Worm (Caenorhabditis elegans) whole organism, L4 larva: ENCODE data around the gene clc-9.
A peak's percentile ranks its signal among the peaks of the same experiment; 100 is the strongest.

ENCODE experiments used
- D1046.2 ChIP-seq: fragments of 200-800 bp; sonication (Bioruptor generic); IDR thresholded peaks from 2 replicates; pipeline ENCODE4 v1.3.6; 2022; ENCODE audit warnings: missing genetic modification characterization, missing compliant biosample characterization
- T26A8.4 ChIP-seq: fragments of 200-800 bp; sonication (Bioruptor generic); IDR thresholded peaks from 2 replicates; pipeline ENCODE4 v1.3.6; 2022; ENCODE audit warnings: missing genetic modification characterization, missing compliant biosample characterization
- Y48G9A.11 ChIP-seq: fragments of 200-800 bp; sonication (Bioruptor generic); IDR thresholded peaks from 2 replicates; pipeline ENCODE4 v1.3.6; 2022; ENCODE audit warnings: missing genetic modification reagents, missing genetic modification characterization, missing compliant biosample characterization
- ZK546.5 ChIP-seq, 2 experiments: sonication (generic microtip); optimal IDR thresholded peaks; 2 replicates each; lab custom pipeline; 2017; ENCODE audit warnings: missing biosample characterization in 2 of 2, missing genetic modification characterization in 2 of 2
- arid-1 ChIP-seq: fragments of 200-800 bp; sonication (Bioruptor generic); conservative IDR thresholded peaks from 2 replicates; pipeline ENCODE4 v1.3.6; 2022; ENCODE audit warnings: missing genetic modification reagents, missing genetic modification characterization, missing compliant biosample characterization
- ceh-62 ChIP-seq: sonication (generic microtip); optimal IDR thresholded peaks from 2 replicates; lab custom pipeline; 2017; ENCODE audit warnings: missing biosample characterization, missing genetic modification characterization
- ctbp-1 ChIP-seq: fragments of 200-800 bp; sonication (Bioruptor generic); IDR thresholded peaks from 2 replicates; pipeline ENCODE4 v1.3.6; 2022; ENCODE audit warnings: missing genetic modification reagents, missing genetic modification characterization, missing compliant biosample characterization
- daf-12 ChIP-seq: fragments of 150-350 bp; optimal IDR thresholded peaks from 2 replicates; lab custom pipeline; 2014; ENCODE audit warnings: missing biosample characterization, missing genetic modification reagents, missing genetic modification characterization
- dmd-9 ChIP-seq: fragments of 200-800 bp; sonication (Bioruptor generic); IDR thresholded peaks from 2 replicates; pipeline ENCODE4 v1.3.6; 2022; ENCODE audit warnings: missing genetic modification reagents, missing genetic modification characterization, missing compliant biosample characterization
- egl-43 ChIP-seq: fragments of 200-800 bp; sonication (Bioruptor generic); IDR thresholded peaks from 2 replicates; pipeline ENCODE4 v1.3.6; 2022; ENCODE audit warnings: missing genetic modification reagents, missing genetic modification characterization, missing compliant biosample characterization
- hif-1 ChIP-seq, 2 experiments: sonication (generic microtip); optimal IDR thresholded peaks; 2 replicates each; lab custom pipeline; 2016 to 2017; ENCODE audit warnings: missing compliant biosample characterization in 2 of 2, missing genetic modification characterization in 2 of 2, missing genetic modification reagents in 2 of 2, missing genotype in 2 of 2, mild to moderate bottlenecking in 1 of 2
- hlh-11 ChIP-seq: fragments of 200-800 bp; sonication (Bioruptor generic); optimal IDR thresholded peaks from 2 replicates; lab custom pipeline; 2018; ENCODE audit warnings: mild to moderate bottlenecking, missing genetic modification characterization, missing compliant biosample characterization
- lin-13 ChIP-seq: fragments of 150-350 bp; optimal IDR thresholded peaks from 2 replicates; lab custom pipeline; 2014; ENCODE audit warnings: missing biosample characterization, missing genetic modification reagents, missing genetic modification characterization
- lin-38 ChIP-seq: fragments of 200-800 bp; sonication (Bioruptor generic); IDR thresholded peaks from 2 replicates; pipeline ENCODE4 v1.3.6; 2022; ENCODE audit warnings: missing genetic modification reagents, missing genetic modification characterization, missing compliant biosample characterization
- lin-39 ChIP-seq: fragments of 150-350 bp; optimal IDR thresholded peaks from 2 replicates; lab custom pipeline; 2014; ENCODE audit warnings: missing biosample characterization, missing genetic modification reagents, missing genetic modification characterization
- lir-3 ChIP-seq: sonication (generic microtip); optimal IDR thresholded peaks from 2 replicates; lab custom pipeline; 2016; ENCODE audit warnings: mild to moderate bottlenecking, missing genetic modification characterization, missing compliant biosample characterization
- lsy-2 ChIP-seq, 2 experiments: fragments of 150-350 bp in 1 of 2; sonication (generic microtip) in 1 of 2; optimal IDR thresholded peaks; 2 replicates each; lab custom pipeline; 2014 to 2017; ENCODE audit warnings: missing biosample characterization in 2 of 2, missing genetic modification characterization in 2 of 2
- madf-5 ChIP-seq, 2 experiments: fragments of 200-800 bp; sonication (Bioruptor generic); IDR thresholded peaks; 2 replicates each; pipeline ENCODE4 v1.3.6; 2022; ENCODE audit warnings: missing compliant biosample characterization in 2 of 2, missing genetic modification characterization in 2 of 2
- madf-9 ChIP-seq: fragments of 200-800 bp; sonication (Bioruptor generic); conservative IDR thresholded peaks from 2 replicates; pipeline ENCODE4 v1.3.6; 2022; ENCODE audit warnings: missing genetic modification reagents, missing genetic modification characterization, missing compliant biosample characterization
- mdl-1 ChIP-seq, 2 experiments: fragments of 150-350 bp in 1 of 2; sonication (generic microtip) in 1 of 2; optimal IDR thresholded peaks; 2 replicates each; lab custom pipeline; 2014 to 2017; ENCODE audit warnings: missing biosample characterization in 2 of 2, missing genetic modification characterization in 2 of 2
- mdt-29 ChIP-seq: fragments of 200-800 bp; sonication (Bioruptor generic); IDR thresholded peaks from 2 replicates; pipeline ENCODE4 v1.3.6; 2022; ENCODE audit warnings: missing genetic modification reagents, missing genetic modification characterization, missing compliant biosample characterization
- mxl-2 ChIP-seq: fragments of 200-800 bp; sonication (Bioruptor generic); conservative IDR thresholded peaks from 2 replicates; pipeline ENCODE4 v1.3.6; 2022; ENCODE audit warnings: missing genetic modification reagents, missing genetic modification characterization, missing compliant biosample characterization
- mxl-3 ChIP-seq: fragments of 200-800 bp; sonication (Bioruptor generic); optimal IDR thresholded peaks from 2 replicates; lab custom pipeline; 2018; ENCODE audit warnings: mild to moderate bottlenecking, missing genetic modification characterization, missing compliant biosample characterization
- nhr-102 ChIP-seq: sonication (generic microtip); optimal IDR thresholded peaks from 2 replicates; lab custom pipeline; 2016; ENCODE audit warnings: mild to moderate bottlenecking, missing genetic modification characterization, moderate library complexity, missing compliant biosample characterization
- nhr-28 ChIP-seq: fragments of 150-350 bp; optimal IDR thresholded peaks from 2 replicates; lab custom pipeline; 2014; ENCODE audit warnings: missing biosample characterization, missing genetic modification characterization
- nhr-41 ChIP-seq: fragments of 200-800 bp; sonication (Bioruptor generic); IDR thresholded peaks from 2 replicates; pipeline ENCODE4 v1.3.6; 2022; ENCODE audit warnings: missing genetic modification reagents, missing genetic modification characterization, missing compliant biosample characterization
- nhr-6 ChIP-seq: fragments of 150-350 bp; optimal IDR thresholded peaks from 2 replicates; lab custom pipeline; 2014; ENCODE audit warnings: missing biosample characterization, missing genetic modification characterization
- php-3 ChIP-seq: fragments of 200-800 bp; sonication (Bioruptor generic); IDR thresholded peaks from 2 replicates; pipeline ENCODE4 v1.3.6; 2022; ENCODE audit warnings: missing genetic modification reagents, missing genetic modification characterization, missing compliant biosample characterization
- rbr-2 ChIP-seq: sonication (generic microtip); optimal IDR thresholded peaks from 2 replicates; lab custom pipeline; 2016; ENCODE audit warnings: missing genotype, missing genetic modification characterization, missing compliant biosample characterization
- saeg-2 ChIP-seq: fragments of 200-800 bp; sonication (Bioruptor generic); IDR thresholded peaks from 2 replicates; pipeline ENCODE4 v1.3.6; 2022; ENCODE audit warnings: missing genetic modification reagents, missing genetic modification characterization, missing compliant biosample characterization
- snpc-1.2 ChIP-seq: fragments of 200-800 bp; sonication (Bioruptor generic); IDR thresholded peaks from 2 replicates; pipeline ENCODE4 v1.3.6; 2022; ENCODE audit warnings: missing genetic modification reagents, missing genetic modification characterization, missing compliant biosample characterization
- snpc-4 ChIP-seq: fragments of 150-350 bp; optimal IDR thresholded peaks from 2 replicates; lab custom pipeline; 2014; ENCODE audit warnings: missing biosample characterization, missing genetic modification characterization
- spr-3 ChIP-seq: fragments of 200-800 bp; sonication (Bioruptor generic); optimal IDR thresholded peaks from 2 replicates; lab custom pipeline; 2018; ENCODE audit warnings: mild to moderate bottlenecking, missing genetic modification characterization, missing compliant biosample characterization
- unc-62 ChIP-seq, 3 experiments: fragments of 150-350 bp in 1 of 3; sonication (generic microtip); optimal IDR thresholded peaks in 2 of 3; peaks in 1 of 3; 1 replicate in 1 of 3; 2 replicates in 2 of 3; lab custom pipeline; 2014 to 2017; ENCODE audit warnings: missing biosample characterization in 3 of 3, missing genetic modification characterization in 3 of 3, missing genetic modification reagents in 3 of 3, missing genotype in 1 of 3
- ztf-11 ChIP-seq: fragments of 150-350 bp; optimal IDR thresholded peaks from 2 replicates; lab custom pipeline; 2014; ENCODE audit warnings: missing biosample characterization, missing genetic modification characterization

clc-9 gene

DNA sequence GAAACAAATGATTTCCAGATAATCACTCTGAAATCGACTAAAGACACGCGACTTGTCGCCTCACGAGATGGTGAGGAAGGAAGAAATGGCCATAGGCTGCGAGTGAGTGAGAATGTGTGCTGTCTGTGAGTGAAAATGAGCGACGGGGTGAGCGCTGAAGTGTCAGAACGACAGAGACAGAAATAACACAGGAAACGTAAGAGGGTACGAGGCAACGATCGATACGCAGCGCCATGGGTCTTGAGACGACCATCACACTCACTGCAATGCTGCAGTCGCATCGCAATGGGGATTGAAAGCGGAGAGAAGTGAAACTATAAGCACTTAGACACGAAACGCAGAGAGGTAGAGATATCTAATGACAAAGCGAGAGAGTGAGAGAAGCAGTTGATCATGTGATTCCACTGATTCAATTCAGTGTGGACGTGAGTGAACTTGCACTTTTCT lies 29.9 kb upstream of the clc-9 start (continued):
- TF ChIP-seq mdl-1 (tag; optimal IDR thresholded peaks at IDR 0.05; lab: Kevin White, UChicago): peak; percentile 40 to 92
- peak; percentile 82 for TF ChIP-seq mxl-3
- no peak for TF ChIP-seq mxl-2
- peak; percentile 30 for TF ChIP-seq lir-3
- no peak for TF ChIP-seq D1046.2 (GFP tag; lab: Robert Waterston, UW)
- peak; percentile 96 for TF ChIP-seq rbr-2 (tag; lab: Kevin White, UChicago)
- peak; percentile 97 for TF ChIP-seq hlh-11 (tag; lab: Kevin White, UChicago)
- TF ChIP-seq lin-38 (GFP tag; lab: Robert Waterston, UW): peak; percentile 78
- TF ChIP-seq dmd-9 (GFP tag; lab: Robert Waterston, UW): no peak
- no peak for TF ChIP-seq ZK546.5 (tag; optimal IDR thresholded peaks at IDR 0.05; lab: Kevin White, UChicago)
- TF ChIP-seq arid-1 (GFP tag; lab: Robert Waterston, UW): peak; percentile 53
- TF ChIP-seq lin-39 (tag; lab: Kevin White, UChicago): no peak
- TF ChIP-seq php-3 (GFP tag; lab: Robert Waterston, UW): 0 out of 2 replicates have a peak, but pooled peaks have one; percentile 26
- peak; percentile 21 to 100 for TF ChIP-seq unc-62 (GFP tag; optimal IDR thresholded peaks at IDR 0.05 in 1 of 2; lab: Kevin White, UChicago)
- no peak for TF ChIP-seq unc-62 (tag; optimal IDR thresholded peaks at IDR 0.05; lab: Kevin White, UChicago)
- TF ChIP-seq spr-3 (GFP tag; lab: Kevin White, UChicago): peak; percentile 80
- peak; percentile 72 for TF ChIP-seq lin-13
- TF ChIP-seq saeg-2 (GFP tag; lab: Robert Waterston, UW): no peak
- peak; percentile 13 for TF ChIP-seq daf-12 (tag; lab: Kevin White, UChicago)
- no peak for TF ChIP-seq Y48G9A.11

DNA sequence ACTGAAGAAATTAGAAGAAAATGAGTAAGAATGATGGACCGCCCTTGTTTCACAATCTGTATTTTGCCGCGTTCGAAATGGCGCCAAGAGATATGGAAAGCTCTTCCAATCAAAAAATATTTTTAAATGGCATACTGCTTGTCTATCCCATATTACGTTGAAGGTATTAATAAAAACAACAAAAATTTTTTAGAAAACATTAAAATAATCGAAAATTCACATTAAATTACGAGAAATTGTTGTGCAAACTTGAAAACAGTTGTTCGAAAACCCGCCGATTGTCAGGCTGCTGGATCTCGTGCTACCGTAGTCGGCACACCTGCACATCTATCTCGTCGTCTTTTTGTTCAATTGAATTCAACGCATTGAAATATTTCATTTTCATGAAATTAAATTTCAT lies 29.1 kb upstream of the clc-9 start, which contains the start of gene klc-1:
klc-1 (plus strand) TSS at position 127 of the 400 bp plus-strand sequence.
- no peak for TF ChIP-seq spr-3 (GFP tag; lab: Kevin White, UChicago)
- no peak for TF ChIP-seq arid-1 (GFP tag; lab: Robert Waterston, UW)
- no peak for TF ChIP-seq nhr-28 (tag; lab: Kevin White, UChicago)
- no peak for TF ChIP-seq snpc-1.2 (GFP tag; lab: Robert Waterston, UW)
- no peak for TF ChIP-seq nhr-6
- TF ChIP-seq lin-38 (GFP tag; lab: Robert Waterston, UW): 0 out of 2 replicates have a peak, but pooled peaks have one; percentile 21
- peak in 1 of 2 experiments; percentile 56 for TF ChIP-seq lsy-2 (tag; optimal IDR thresholded peaks at IDR 0.05; lab: Kevin White, UChicago)
- TF ChIP-seq lin-13: no peak

DNA sequence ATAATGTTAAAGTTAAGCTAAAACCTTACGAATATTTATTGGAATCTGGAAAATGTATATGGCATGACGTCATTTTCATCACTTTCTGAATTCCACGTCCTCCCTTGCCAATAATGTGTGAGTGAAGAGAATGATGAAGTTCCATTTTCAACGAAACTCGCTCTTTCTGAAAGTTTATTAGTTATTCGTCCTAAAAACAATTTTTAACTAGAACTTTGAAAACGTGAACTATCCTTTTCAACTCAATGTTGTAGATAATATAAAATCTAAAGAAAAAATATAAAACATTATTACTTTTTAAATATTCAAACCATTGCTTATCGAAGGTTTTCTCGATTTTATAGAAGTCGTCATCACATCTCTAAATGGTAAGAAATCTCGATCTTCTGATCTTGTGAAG lies 23.2 kb upstream of the clc-9 start, which contains the start of gene M7.7:
M7.7 (plus strand) TSS at position 301 of the 400 bp plus-strand sequence.
- no peak for TF ChIP-seq daf-12 (tag; lab: Kevin White, UChicago)
- TF ChIP-seq T26A8.4 (GFP tag; lab: Robert Waterston, UW): no peak
- no peak for TF ChIP-seq hif-1 (tag; optimal IDR thresholded peaks at IDR 0.05; lab: Kevin White, UChicago)
- TF ChIP-seq nhr-28 (tag; lab: Kevin White, UChicago): no peak
- no peak for TF ChIP-seq nhr-102 (tag; lab: Kevin White, UChicago)
- TF ChIP-seq madf-5 (GFP tag; IDR thresholded peaks at IDR 0.05; lab: Robert Waterston, UW): no peak
- TF ChIP-seq mdt-29: no peak
- no peak for TF ChIP-seq lin-39 (tag; lab: Kevin White, UChicago)
- no peak for TF ChIP-seq madf-9
- no peak for TF ChIP-seq egl-43 (GFP tag; lab: Robert Waterston, UW)
- TF ChIP-seq ztf-11 (tag; lab: Kevin White, UChicago): no peak
- TF ChIP-seq nhr-41: no peak
- no peak for TF ChIP-seq ceh-62 (tag; lab: Kevin White, UChicago)
- TF ChIP-seq ctbp-1 (GFP tag; lab: Robert Waterston, UW): no peak
- no peak for TF ChIP-seq snpc-4
- no peak for TF ChIP-seq lin-13
- TF ChIP-seq, all 104 proteins: peak for 0
